Worm (Caenorhabditis elegans) whole organism, L4 larva: Measurements from ENCODE around the gene Y62E10A.13.

Experiments used
- F26F4.8 ChIP-seq: fragments of 200-800 bp; sonication (Bioruptor generic); conservative IDR thresholded peaks from 2 replicates; pipeline ENCODE4 v1.3.6; 2022; ENCODE audit warnings: missing genetic modification characterization, missing compliant biosample characterization
- F37D6.2 ChIP-seq: sonication (generic microtip); optimal IDR thresholded peaks from 2 replicates; lab custom pipeline; 2016; ENCODE audit warnings: mild to moderate bottlenecking, missing genetic modification characterization, missing compliant biosample characterization
- F44E2.7 ChIP-seq: fragments of 200-800 bp; sonication (Bioruptor generic); IDR thresholded peaks from 2 replicates; pipeline ENCODE4 v2.1.2; 2022; ENCODE audit warnings: missing genetic modification characterization, missing compliant biosample characterization
- T26A8.4 ChIP-seq: fragments of 200-800 bp; sonication (Bioruptor generic); IDR thresholded peaks from 2 replicates; pipeline ENCODE4 v1.3.6; 2022; ENCODE audit warnings: missing genetic modification characterization, missing compliant biosample characterization
- Y105C5A.15 ChIP-seq: fragments of 200-800 bp; sonication (Bioruptor generic); IDR thresholded peaks from 2 replicates; pipeline ENCODE4 v1.3.6; 2022; ENCODE audit warnings: missing genetic modification characterization, missing compliant biosample characterization
- Y75B8A.6 ChIP-seq: fragments of 200-800 bp; sonication (Bioruptor generic); IDR thresholded peaks from 2 replicates; pipeline ENCODE4 v1.3.6; 2022; ENCODE audit warnings: missing genetic modification reagents, missing genetic modification characterization, missing compliant biosample characterization
- aha-1 ChIP-seq: fragments of 150-350 bp; peaks from one replicate; lab custom pipeline; 2014; ENCODE audit warnings: missing biosample characterization, missing genetic modification characterization
- aly-2 ChIP-seq: sonication (generic microtip); optimal IDR thresholded peaks from 2 replicates; lab custom pipeline; 2018; ENCODE audit warnings: missing biosample characterization, missing genetic modification characterization
- ceh-20 ChIP-seq: fragments of 200-800 bp; sonication (Bioruptor generic); IDR thresholded peaks from 2 replicates; pipeline ENCODE4 v1.3.6; 2022; ENCODE audit warnings: missing genetic modification reagents, missing genetic modification characterization, missing compliant biosample characterization
- ceh-32 ChIP-seq: sonication (generic microtip); optimal IDR thresholded peaks from 2 replicates; lab custom pipeline; 2016; ENCODE audit warnings: mild to moderate bottlenecking, missing genetic modification characterization, missing compliant biosample characterization; ENCODE audit not compliant: poor library complexity
- ces-1 ChIP-seq: fragments of 150-350 bp; sonication (generic microtip); optimal IDR thresholded peaks from 4 replicates; lab custom pipeline; 2014; ENCODE audit warnings: missing biosample characterization, missing genetic modification reagents, missing genetic modification characterization
- ctbp-1 ChIP-seq: fragments of 200-800 bp; sonication (Bioruptor generic); IDR thresholded peaks from 2 replicates; pipeline ENCODE4 v1.3.6; 2022; ENCODE audit warnings: missing genetic modification reagents, missing genetic modification characterization, missing compliant biosample characterization
- daf-16 ChIP-seq, 3 experiments: sonication (generic microtip); optimal IDR thresholded peaks; 2 replicates each; lab custom pipeline; 2016 to 2017; ENCODE audit warnings: missing genetic modification characterization in 3 of 3, missing genetic modification reagents in 3 of 3, mild to moderate bottlenecking in 2 of 3, missing compliant biosample characterization in 2 of 3, missing biosample characterization in 1 of 3, moderate library complexity in 1 of 3
- daf-19 ChIP-seq: fragments of 200-800 bp; sonication (Bioruptor generic); conservative IDR thresholded peaks from 2 replicates; pipeline ENCODE4 v1.3.6; 2022; ENCODE audit warnings: missing genetic modification characterization, missing compliant biosample characterization
- dmd-6 ChIP-seq: fragments of 200-800 bp; sonication (Bioruptor generic); IDR thresholded peaks from 2 replicates; pipeline ENCODE4 v1.3.6; 2022; ENCODE audit warnings: missing genetic modification reagents, missing genetic modification characterization, missing compliant biosample characterization
- dmd-9 ChIP-seq: fragments of 200-800 bp; sonication (Bioruptor generic); IDR thresholded peaks from 2 replicates; pipeline ENCODE4 v1.3.6; 2022; ENCODE audit warnings: missing genetic modification reagents, missing genetic modification characterization, missing compliant biosample characterization
- dve-1 ChIP-seq: sonication (generic microtip); optimal IDR thresholded peaks from 2 replicates; lab custom pipeline; 2017; ENCODE audit warnings: antibody characterized with exemption, mild to moderate bottlenecking, missing genetic modification characterization, missing compliant biosample characterization; ENCODE audit not compliant: insufficient read depth
- egl-27 ChIP-seq: sonication (generic microtip); optimal IDR thresholded peaks from 3 replicates; lab custom pipeline; 2017; ENCODE audit warnings: missing biosample characterization, missing genetic modification reagents, missing genetic modification characterization
- fos-1 ChIP-seq: fragments of 150-350 bp; optimal IDR thresholded peaks from 2 replicates; lab custom pipeline; 2014; ENCODE audit warnings: missing biosample characterization, missing genetic modification characterization
- hlh-11 ChIP-seq: fragments of 200-800 bp; sonication (Bioruptor generic); optimal IDR thresholded peaks from 2 replicates; lab custom pipeline; 2018; ENCODE audit warnings: mild to moderate bottlenecking, missing genetic modification characterization, missing compliant biosample characterization
- hlh-30 ChIP-seq: sonication (generic microtip); optimal IDR thresholded peaks from 2 replicates; lab custom pipeline; 2017; ENCODE audit warnings: antibody characterized with exemption, mild to moderate bottlenecking, missing genetic modification characterization, missing compliant biosample characterization; ENCODE audit not compliant: insufficient read depth
- hmg-1.1 ChIP-seq: fragments of 200-800 bp; sonication (Bioruptor generic); IDR thresholded peaks from 2 replicates; pipeline ENCODE4 v1.3.6; 2022; ENCODE audit warnings: missing genetic modification reagents, missing genetic modification characterization, missing compliant biosample characterization
- lim-7 ChIP-seq: fragments of 200-800 bp; sonication (Bioruptor generic); IDR thresholded peaks from 2 replicates; pipeline ENCODE4 v1.3.6; 2022; ENCODE audit warnings: missing genetic modification characterization, missing compliant biosample characterization
- lin-1 ChIP-seq: fragments of 200-800 bp; sonication (Bioruptor generic); IDR thresholded peaks from 2 replicates; pipeline ENCODE4 v1.3.6; 2022; ENCODE audit warnings: missing genetic modification reagents, missing genetic modification characterization, missing compliant biosample characterization
- lin-13 ChIP-seq: fragments of 150-350 bp; optimal IDR thresholded peaks from 2 replicates; lab custom pipeline; 2014; ENCODE audit warnings: missing biosample characterization, missing genetic modification reagents, missing genetic modification characterization
- lin-15B ChIP-seq: fragments of 150-350 bp; sonication (generic microtip); optimal IDR thresholded peaks from 3 replicates; lab custom pipeline; 2014; ENCODE audit warnings: missing biosample characterization, missing genetic modification characterization
- lin-29 ChIP-seq: fragments of 200-800 bp; sonication (Bioruptor generic); IDR thresholded peaks from 2 replicates; pipeline ENCODE4 v1.3.6; 2022; ENCODE audit warnings: missing genetic modification reagents, missing genetic modification characterization, missing compliant biosample characterization
- lin-38 ChIP-seq: fragments of 200-800 bp; sonication (Bioruptor generic); IDR thresholded peaks from 2 replicates; pipeline ENCODE4 v1.3.6; 2022; ENCODE audit warnings: missing genetic modification reagents, missing genetic modification characterization, missing compliant biosample characterization
- madf-9 ChIP-seq: fragments of 200-800 bp; sonication (Bioruptor generic); conservative IDR thresholded peaks from 2 replicates; pipeline ENCODE4 v1.3.6; 2022; ENCODE audit warnings: missing genetic modification reagents, missing genetic modification characterization, missing compliant biosample characterization
- mep-1 ChIP-seq: fragments of 150-350 bp; sonication (generic microtip); optimal IDR thresholded peaks from 3 replicates; lab custom pipeline; 2014; ENCODE audit warnings: missing biosample characterization, missing genetic modification characterization
- mes-2 ChIP-seq: sonication (generic microtip); optimal IDR thresholded peaks from 2 replicates; lab custom pipeline; 2016; ENCODE audit warnings: missing genotype, mild to moderate bottlenecking, missing genetic modification characterization, missing compliant biosample characterization; ENCODE audit not compliant: poor library complexity, severe bottlenecking
- mxl-2 ChIP-seq: fragments of 200-800 bp; sonication (Bioruptor generic); conservative IDR thresholded peaks from 2 replicates; pipeline ENCODE4 v1.3.6; 2022; ENCODE audit warnings: missing genetic modification reagents, missing genetic modification characterization, missing compliant biosample characterization
- nhr-10 ChIP-seq: fragments of 150-350 bp; optimal IDR thresholded peaks from 2 replicates; lab custom pipeline; 2014; ENCODE audit warnings: missing biosample characterization, missing genetic modification characterization
- nhr-102 ChIP-seq: sonication (generic microtip); optimal IDR thresholded peaks from 2 replicates; lab custom pipeline; 2016; ENCODE audit warnings: mild to moderate bottlenecking, missing genetic modification characterization, moderate library complexity, missing compliant biosample characterization
- nhr-11 ChIP-seq: fragments of 150-350 bp; optimal IDR thresholded peaks from 2 replicates; lab custom pipeline; 2014; ENCODE audit warnings: missing biosample characterization, missing genetic modification characterization
- nhr-237 ChIP-seq: sonication (generic microtip); optimal IDR thresholded peaks from 2 replicates; lab custom pipeline; 2017; ENCODE audit warnings: missing biosample characterization, missing genetic modification characterization
- nhr-25 ChIP-seq: sonication (generic microtip); optimal IDR thresholded peaks from 2 replicates; lab custom pipeline; 2017; ENCODE audit warnings: missing genetic modification characterization, mild to moderate bottlenecking, missing compliant biosample characterization, antibody characterized with exemption, moderate library complexity, borderline replicate concordance; ENCODE audit not compliant: insufficient read depth
- nhr-28 ChIP-seq: fragments of 150-350 bp; optimal IDR thresholded peaks from 2 replicates; lab custom pipeline; 2014; ENCODE audit warnings: missing biosample characterization, missing genetic modification characterization
- nhr-42 ChIP-seq: fragments of 200-800 bp; sonication (Bioruptor generic); IDR thresholded peaks from 2 replicates; pipeline ENCODE4 v1.3.6; 2022; ENCODE audit warnings: missing genetic modification characterization, missing compliant biosample characterization
- nhr-6 ChIP-seq: fragments of 150-350 bp; optimal IDR thresholded peaks from 2 replicates; lab custom pipeline; 2014; ENCODE audit warnings: missing biosample characterization, missing genetic modification characterization
- nhr-76 ChIP-seq: fragments of 150-350 bp; optimal IDR thresholded peaks from 2 replicates; lab custom pipeline; 2014; ENCODE audit warnings: missing biosample characterization, missing genetic modification characterization
- pha-4 ChIP-seq, 2 experiments: fragments of 150-350 bp in 1 of 2; fragments of 200-800 bp in 1 of 2; sonication (Bioruptor generic) in 1 of 2; IDR thresholded peaks in 1 of 2; optimal IDR thresholded peaks in 1 of 2; 2 replicates each; pipeline versions ENCODE4 v1.3.6 to Lab custom; 2014 to 2022; ENCODE audit warnings: missing genetic modification characterization in 2 of 2, missing genetic modification reagents in 2 of 2, missing biosample characterization in 1 of 2, missing compliant biosample characterization in 1 of 2
- pqm-1 ChIP-seq: sonication (generic microtip); optimal IDR thresholded peaks from 2 replicates; lab custom pipeline; 2017; ENCODE audit warnings: missing biosample characterization, missing genetic modification characterization
- saeg-2 ChIP-seq: fragments of 200-800 bp; sonication (Bioruptor generic); IDR thresholded peaks from 2 replicates; pipeline ENCODE4 v1.3.6; 2022; ENCODE audit warnings: missing genetic modification reagents, missing genetic modification characterization, missing compliant biosample characterization
- sdz-12 ChIP-seq: fragments of 200-800 bp; sonication (Bioruptor generic); optimal IDR thresholded peaks from 2 replicates; lab custom pipeline; 2018; ENCODE audit warnings: mild to moderate bottlenecking, missing genetic modification characterization, missing compliant biosample characterization
- spr-1 ChIP-seq: sonication (generic microtip); optimal IDR thresholded peaks from 2 replicates; lab custom pipeline; 2016; ENCODE audit warnings: mild to moderate bottlenecking, missing genetic modification characterization, missing compliant biosample characterization
- tag-97 ChIP-seq: fragments of 200-800 bp; sonication (Bioruptor generic); IDR thresholded peaks from 2 replicates; pipeline ENCODE4 v1.3.6; 2022; ENCODE audit warnings: missing genetic modification characterization, missing compliant biosample characterization
- unc-62 ChIP-seq, 3 experiments: fragments of 150-350 bp in 1 of 3; sonication (generic microtip); optimal IDR thresholded peaks in 2 of 3; peaks in 1 of 3; 1 replicate in 1 of 3; 2 replicates in 2 of 3; lab custom pipeline; 2014 to 2017; ENCODE audit warnings: missing biosample characterization in 3 of 3, missing genetic modification characterization in 3 of 3, missing genetic modification reagents in 3 of 3, missing genotype in 1 of 3
- zfp-2 ChIP-seq: sonication (generic microtip); optimal IDR thresholded peaks from 2 replicates; lab custom pipeline; 2016; ENCODE audit warnings: mild to moderate bottlenecking, missing genetic modification characterization, missing compliant biosample characterization
- zip-2 ChIP-seq: fragments of 150-350 bp; optimal IDR thresholded peaks from 2 replicates; lab custom pipeline; 2014; ENCODE audit warnings: missing biosample characterization, missing genetic modification characterization

Gene Y62E10A.13

DNA sequence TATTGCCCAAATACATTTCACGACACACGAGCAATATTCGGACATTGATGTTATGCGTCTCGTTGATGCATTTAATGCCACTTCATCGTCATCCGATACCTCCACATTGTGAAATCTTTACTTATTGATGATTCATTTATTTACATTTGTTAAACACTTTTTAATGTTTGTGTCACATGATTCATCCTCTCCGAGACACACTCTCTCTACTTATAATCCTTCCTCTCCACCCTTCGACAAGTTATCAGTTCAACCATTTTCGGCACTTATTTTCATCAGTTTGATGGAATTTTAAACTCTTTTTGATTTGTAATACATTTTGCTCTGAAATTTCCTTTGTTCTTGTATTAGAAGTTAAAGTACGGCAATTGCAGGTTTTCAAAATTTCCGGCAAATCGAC is 52.8 kb downstream of the Y62E10A.13 start:
- TF ChIP-seq nhr-6 = peak; percentile 76
- no peak for TF ChIP-seq ctbp-1 (GFP tag; lab: Robert Waterston, UW)
- no peak for TF ChIP-seq nhr-42 (GFP tag; lab: Robert Waterston, UW)
- no peak for TF ChIP-seq mes-2 (tag; lab: Kevin White, UChicago)
- TF ChIP-seq nhr-102 = no peak
- no peak for TF ChIP-seq pha-4 (GFP tag; IDR thresholded peaks at IDR 0.05; lab: Robert Waterston, UW)
- peak; percentile 90 for TF ChIP-seq pha-4 (tag; optimal IDR thresholded peaks at IDR 0.05; lab: Kevin White, UChicago)
- no peak for TF ChIP-seq F37D6.2 (tag; lab: Kevin White, UChicago)
- no peak for TF ChIP-seq unc-62 (GFP tag; optimal IDR thresholded peaks at IDR 0.05 in 1 of 2; lab: Kevin White, UChicago)
- no peak for TF ChIP-seq unc-62 (tag; optimal IDR thresholded peaks at IDR 0.05; lab: Kevin White, UChicago)
- TF ChIP-seq Y105C5A.15 = no peak
- no peak for TF ChIP-seq F26F4.8 (GFP tag; lab: Robert Waterston, UW)
- TF ChIP-seq hlh-11 (tag; lab: Kevin White, UChicago) = peak; percentile 39
- no peak for TF ChIP-seq lin-1
- TF ChIP-seq madf-9 = no peak
- peak; percentile 72 for TF ChIP-seq dve-1 (tag; lab: Kevin White, UChicago)
- TF ChIP-seq nhr-28 (tag; lab: Kevin White, UChicago) = peak; percentile 35
- TF ChIP-seq nhr-76 = no peak
- no peak for TF ChIP-seq zfp-2
- no peak for TF ChIP-seq ceh-32
- TF ChIP-seq sdz-12 (GFP tag; lab: Kevin White, UChicago) = no peak
- no peak for TF ChIP-seq nhr-237 (tag; lab: Kevin White, UChicago)
- no peak for TF ChIP-seq daf-16 (GFP tag; optimal IDR thresholded peaks at IDR 0.05; lab: Kevin White, UChicago)
- peak; percentile 40 for TF ChIP-seq daf-16 (tag; optimal IDR thresholded peaks at IDR 0.05; lab: Kevin White, UChicago)
- TF ChIP-seq spr-1 (tag; lab: Kevin White, UChicago) = no peak
- TF ChIP-seq pqm-1 = peak; percentile 35
- no peak for TF ChIP-seq dmd-9 (GFP tag; lab: Robert Waterston, UW)
- TF ChIP-seq nhr-25 (tag; lab: Kevin White, UChicago) = no peak
- TF ChIP-seq F44E2.7 (GFP tag; lab: Robert Waterston, UW) = no peak
- TF ChIP-seq fos-1 = no peak
- TF ChIP-seq T26A8.4 = no peak
- TF ChIP-seq hmg-1.1 = no peak
- no peak for TF ChIP-seq tag-97 (GFP tag; lab: Robert Waterston, UW)
- TF ChIP-seq lim-7 (GFP tag; lab: Robert Waterston, UW) = no peak
- peak; percentile 40 for TF ChIP-seq aha-1 (tag; lab: Kevin White, UChicago)
- TF ChIP-seq ces-1 (GFP tag; lab: Kevin White, UChicago) = no peak
- TF ChIP-seq zip-2 (tag; lab: Kevin White, UChicago) = no peak
- no peak for TF ChIP-seq egl-27 (tag; lab: Kevin White, UChicago)
- no peak for TF ChIP-seq ceh-20 (GFP tag; lab: Robert Waterston, UW)
- no peak for TF ChIP-seq saeg-2 (GFP tag; lab: Robert Waterston, UW)
- no peak for TF ChIP-seq lin-13
- TF ChIP-seq lin-15B (tag; lab: Kevin White, UChicago) = no peak
- peak; percentile 54 for TF ChIP-seq dmd-6
- no peak for TF ChIP-seq mxl-2
- no peak for TF ChIP-seq nhr-11 (tag; lab: Kevin White, UChicago)
- no peak for TF ChIP-seq lin-29 (GFP tag; lab: Robert Waterston, UW)
- no peak for TF ChIP-seq aly-2 (tag; lab: Kevin White, UChicago)
- no peak for TF ChIP-seq lin-38 (GFP tag; lab: Robert Waterston, UW)
- no peak for TF ChIP-seq nhr-10 (tag; lab: Kevin White, UChicago)
- no peak for TF ChIP-seq Y75B8A.6 (GFP tag; lab: Robert Waterston, UW)
- no peak for TF ChIP-seq mep-1 (tag; lab: Kevin White, UChicago)
- TF ChIP-seq hlh-30 (tag; lab: Kevin White, UChicago) = peak; percentile 34
- TF ChIP-seq daf-19 = no peak
